Worm (Caenorhabditis elegans): ENCODE results near the gene otpl-5.

DNA sequence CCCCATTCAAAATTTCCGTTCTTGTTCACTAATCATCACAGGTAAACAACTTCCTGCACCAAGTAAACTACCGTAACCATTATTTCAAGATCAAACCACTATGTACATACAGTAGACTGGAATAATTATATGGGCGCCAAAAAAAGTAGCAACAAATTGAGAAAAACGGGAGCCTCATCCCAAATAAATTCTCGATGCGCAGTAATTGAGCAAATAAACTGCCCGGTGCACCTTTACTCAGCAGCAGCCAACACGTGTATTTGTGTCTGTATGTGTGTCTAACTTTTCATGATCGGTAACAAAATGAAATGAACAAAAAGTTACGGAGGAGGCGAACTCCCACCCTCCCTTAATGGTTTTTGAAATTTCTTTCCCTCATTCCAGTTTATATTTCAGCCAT lies at the start of gene otpl-5:
- TF ChIP-seq him-1 (tag; optimal IDR thresholded peaks at IDR 0.05) (no peak), dao-5 (tag; optimal IDR thresholded peaks at IDR 0.05) (no peak), W03F9.2 (tag; optimal IDR thresholded peaks at IDR 0.05) (no peak)

All from whole organism, L4/young adult.